Worm (Caenorhabditis elegans): ENCODE data around the gene ttx-1.

Gene ttx-1

DNA sequence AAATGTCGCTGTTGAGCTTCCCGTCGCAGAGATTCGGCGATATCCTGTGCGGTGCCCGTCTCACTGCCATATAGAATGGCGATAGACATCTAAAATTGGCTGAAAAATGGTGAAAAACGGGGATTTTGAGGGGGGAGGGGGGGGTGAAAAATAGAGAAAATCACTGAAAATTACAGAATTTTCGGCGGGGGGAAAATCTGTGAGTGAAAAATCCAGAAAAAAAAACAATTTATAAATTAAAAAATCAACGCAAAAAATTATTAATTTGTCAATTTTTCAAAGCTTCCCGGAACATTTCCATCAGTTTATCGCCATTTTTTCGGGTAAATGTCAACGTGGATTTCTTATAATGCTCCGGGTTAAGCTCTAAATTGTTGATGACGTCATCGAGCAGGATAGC, 23.7 kb upstream of the ttx-1 start, which contains the start of gene fre-1:
Gene fre-1, minus strand, starts transcription at position 101 of the 400 bp plus-strand sequence.
- TF ChIP-seq eor-1 (tag; optimal IDR thresholded peaks at IDR 0.05) (no peak), nhr-23 (tag; optimal IDR thresholded peaks at IDR 0.05) (no peak)

DNA sequence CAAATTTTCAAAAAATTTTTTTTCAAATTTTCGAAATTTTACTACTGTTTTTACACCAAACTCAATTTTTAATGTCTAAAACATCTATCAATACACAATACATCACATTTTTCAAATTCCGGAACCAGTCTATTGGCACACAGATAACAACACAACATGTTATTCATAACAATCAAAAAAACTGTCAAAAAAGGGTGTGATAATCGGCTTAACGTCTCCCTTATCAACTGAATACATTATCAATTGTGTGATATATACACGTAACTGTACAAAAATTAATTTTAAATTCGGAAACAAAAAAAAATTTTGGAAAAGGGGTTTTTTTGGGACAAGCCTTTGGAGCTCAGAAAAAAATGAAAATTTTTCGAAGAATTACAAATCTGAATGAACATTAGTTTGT, 10.4 kb upstream of the ttx-1 start:
- TF ChIP-seq pqm-1 (tag; optimal IDR thresholded peaks at IDR 0.05) (peak; percentile 60), elt-2 (tag; optimal IDR thresholded peaks at IDR 0.05) (peak; percentile 82), aly-2 (tag; optimal IDR thresholded peaks at IDR 0.05) (no peak), pha-4 (tag; optimal IDR thresholded peaks at IDR 0.05) (peak; percentile 8), lin-15B (tag; optimal IDR thresholded peaks at IDR 0.05) (no peak)

DNA sequence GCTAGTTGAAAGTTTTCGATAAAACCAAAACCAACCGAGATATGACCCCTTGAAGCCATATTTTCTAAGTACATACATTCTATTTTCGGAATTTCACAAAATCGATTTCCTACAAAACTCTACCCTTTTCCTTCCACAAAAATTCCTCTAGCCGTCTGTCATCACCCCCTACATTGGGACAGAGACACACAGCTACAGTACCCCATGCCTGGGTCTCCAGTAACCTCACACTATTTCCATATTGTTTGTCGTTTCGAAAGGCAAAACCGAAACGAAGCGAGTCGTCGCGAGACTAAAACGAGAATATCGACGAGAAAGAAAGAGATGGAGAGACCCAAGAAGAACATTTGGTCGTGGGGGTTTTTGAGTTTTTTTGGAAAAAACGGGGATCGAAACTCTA, 4.4 kb upstream of the ttx-1 start:
- TF ChIP-seq nfya-1 (tag; optimal IDR thresholded peaks at IDR 0.05; ENCODE audit: insufficient read depth) (peak; percentile 28), pha-4 (tag; optimal IDR thresholded peaks at IDR 0.05) (peak; percentile 70), unc-39 (tag; optimal IDR thresholded peaks at IDR 0.05) (no peak)

DNA sequence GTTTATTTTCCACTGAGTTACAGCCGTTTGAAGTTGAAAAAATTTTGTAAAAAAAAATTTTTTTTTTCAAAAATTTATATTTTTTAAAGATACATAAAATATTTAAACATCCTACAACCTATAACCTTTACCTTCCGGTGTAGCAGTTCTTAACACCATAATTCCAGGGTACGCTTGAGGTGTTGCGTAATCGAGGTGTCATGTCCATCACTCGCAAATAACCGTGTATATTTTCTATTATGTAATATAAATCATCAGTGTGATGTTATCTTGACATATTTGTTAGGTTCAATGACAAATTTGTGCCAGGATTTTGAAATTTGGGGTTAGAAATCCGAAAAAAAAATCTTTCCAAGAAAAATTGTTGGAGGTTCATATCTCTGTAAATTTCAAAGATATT, 3.1 kb upstream of the ttx-1 start:
- no peak for TF ChIP-seq R02D3.7 (tag; optimal IDR thresholded peaks at IDR 0.05)
- TF ChIP-seq ZK546.5 (tag; optimal IDR thresholded peaks at IDR 0.05) = no peak
- TF ChIP-seq nhr-11 (tag; optimal IDR thresholded peaks at IDR 0.05) = no peak
- no peak for TF ChIP-seq hmg-11 (tag; optimal IDR thresholded peaks at IDR 0.05)
- no peak for TF ChIP-seq egl-27 (tag; optimal IDR thresholded peaks at IDR 0.05)
- TF ChIP-seq nhr-76 (tag; optimal IDR thresholded peaks at IDR 0.05) = no peak
- no peak for TF ChIP-seq ceh-9 (tag; optimal IDR thresholded peaks at IDR 0.05)
- no peak for TF ChIP-seq unc-39 (tag; optimal IDR thresholded peaks at IDR 0.05)
- TF ChIP-seq jun-1 (tag; optimal IDR thresholded peaks at IDR 0.05) = no peak
- no peak for TF ChIP-seq daf-12 (tag; optimal IDR thresholded peaks at IDR 0.05)
- TF ChIP-seq nhr-77 (tag; optimal IDR thresholded peaks at IDR 0.05) = no peak
- no peak for TF ChIP-seq skn-1 (tag; optimal IDR thresholded peaks at IDR 0.05)
- no peak for TF ChIP-seq lin-15B (tag; optimal IDR thresholded peaks at IDR 0.05)
- TF ChIP-seq nhr-12 (tag; optimal IDR thresholded peaks at IDR 0.05) = no peak

DNA sequence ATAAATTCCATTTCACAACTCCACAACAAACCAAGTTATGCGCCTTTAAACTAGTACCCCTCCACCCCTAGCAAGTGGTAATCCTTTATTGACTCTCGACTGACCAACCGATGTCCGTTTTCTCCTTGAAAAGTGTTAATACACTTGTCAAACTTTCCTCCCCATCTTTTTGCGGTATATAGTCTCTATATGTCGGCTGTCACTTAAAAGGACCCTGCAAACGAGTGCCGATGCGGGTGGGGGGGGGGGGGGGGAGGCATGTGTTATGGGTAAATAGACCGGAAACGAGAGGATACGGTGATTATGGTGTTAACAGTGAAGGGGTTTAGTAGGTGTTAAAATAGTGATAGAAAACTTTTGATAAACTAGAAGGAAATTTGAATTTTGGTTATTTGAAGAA, 1.1 kb upstream of the ttx-1 start:
- TF ChIP-seq R02D3.7 (tag; optimal IDR thresholded peaks at IDR 0.05) (no peak), fos-1 (tag; optimal IDR thresholded peaks at IDR 0.05) (no peak), ceh-82 (tag; optimal IDR thresholded peaks at IDR 0.05) (no peak), nhr-11 (tag; optimal IDR thresholded peaks at IDR 0.05) (no peak), mdl-1 (tag; optimal IDR thresholded peaks at IDR 0.05) (no peak), ztf-4 (tag; optimal IDR thresholded peaks at IDR 0.05) (no peak), elt-1 (tag; optimal IDR thresholded peaks at IDR 0.05) (no peak), nhr-76 (tag; optimal IDR thresholded peaks at IDR 0.05) (no peak)

DNA sequence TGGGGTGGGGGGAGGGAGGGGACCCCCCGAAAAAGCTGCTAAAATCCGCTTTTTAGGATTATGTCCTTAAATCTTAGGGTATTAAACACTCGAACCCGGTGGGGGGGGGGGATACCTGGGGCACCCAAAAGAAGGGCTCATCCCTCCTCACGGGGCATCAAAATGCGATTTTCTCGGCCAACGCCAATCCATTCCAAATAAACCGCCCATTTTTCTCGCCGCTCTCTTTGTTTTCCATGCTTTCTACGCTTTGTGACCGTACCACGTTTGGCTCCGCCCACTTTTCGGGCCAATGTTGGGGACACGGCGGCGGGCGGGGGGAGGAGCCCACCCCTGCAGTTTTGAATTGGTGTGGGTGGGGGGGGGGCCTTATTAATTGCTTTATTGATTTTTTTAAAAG, 2.5 kb downstream of the ttx-1 start:
- TF ChIP-seq ztf-4 (tag; optimal IDR thresholded peaks at IDR 0.05) (no peak), nfya-1 (tag; optimal IDR thresholded peaks at IDR 0.05; ENCODE audit: insufficient read depth) (peak; percentile 84), eor-1 (tag; optimal IDR thresholded peaks at IDR 0.05) (no peak), jun-1 (tag; optimal IDR thresholded peaks at IDR 0.05) (no peak)

DNA sequence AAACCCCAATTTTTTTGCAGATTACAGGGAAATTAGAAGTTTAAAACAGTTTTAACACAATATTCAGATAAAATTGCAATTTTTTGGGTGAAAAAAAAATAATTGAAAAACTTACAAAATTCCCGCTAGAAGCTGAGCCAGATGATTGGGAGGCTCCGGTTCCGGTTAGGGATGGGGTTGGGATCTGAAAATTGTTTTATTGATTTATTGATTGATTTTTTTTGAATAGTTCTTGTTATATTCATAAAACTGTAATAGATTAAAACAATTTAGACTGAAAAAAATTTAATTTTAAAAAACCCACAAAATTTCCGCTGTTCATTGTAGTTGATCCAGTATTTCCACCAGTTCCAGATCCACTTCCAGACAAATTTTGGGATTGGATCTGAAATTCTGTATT, 4.6 kb downstream of the ttx-1 start:
- TF ChIP-seq unc-62 (GFP tag; optimal IDR thresholded peaks at IDR 0.05) (no peak), lsy-12 (tag; optimal IDR thresholded peaks at IDR 0.05) (no peak), ceh-28 (tag; optimal IDR thresholded peaks at IDR 0.05) (peak; percentile 54)

DNA sequence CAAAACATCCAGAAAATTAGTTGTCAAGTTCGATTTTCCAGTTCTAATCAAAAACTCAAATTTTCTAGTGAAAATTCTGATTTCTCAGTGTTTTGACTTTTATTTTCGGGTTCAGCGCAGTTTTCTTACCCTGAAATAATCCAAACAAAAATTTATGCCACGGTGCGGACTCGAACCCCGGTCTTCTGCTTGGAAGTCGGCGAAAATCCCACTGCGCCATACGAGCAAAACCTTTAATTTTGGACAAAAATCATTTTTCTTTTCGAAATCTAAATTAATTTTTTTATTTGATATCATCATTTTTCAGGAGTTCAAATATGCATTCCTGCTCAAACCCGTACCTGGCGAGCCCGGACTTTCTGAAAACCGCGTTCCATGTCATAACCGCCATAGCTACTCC, 14.9 kb downstream of the ttx-1 start, which contains the start of gene srh-233:
Gene srh-233, plus strand, starts transcription at position 301 of the 400 bp plus-strand sequence.
- no peak for TF ChIP-seq unc-62 (GFP tag; optimal IDR thresholded peaks at IDR 0.05)
- TF ChIP-seq nhr-43 (tag; optimal IDR thresholded peaks at IDR 0.05; ENCODE audit: poor library complexity, severe bottlenecking) = no peak
- no peak for TF ChIP-seq eor-1 (tag; optimal IDR thresholded peaks at IDR 0.05)
- no peak for TF ChIP-seq nhr-67 (tag; optimal IDR thresholded peaks at IDR 0.05)
- TF ChIP-seq elt-2 (tag; optimal IDR thresholded peaks at IDR 0.05) = no peak
- TF ChIP-seq snpc-4 (tag; optimal IDR thresholded peaks at IDR 0.05) = no peak
- TF ChIP-seq nhr-11 (tag; optimal IDR thresholded peaks at IDR 0.05) = no peak
- no peak for TF ChIP-seq ceh-16 (tag; optimal IDR thresholded peaks at IDR 0.05)
- no peak for TF ChIP-seq mml-1 (tag; optimal IDR thresholded peaks at IDR 0.05)
- TF ChIP-seq unc-39 (tag; optimal IDR thresholded peaks at IDR 0.05) = no peak
- no peak for TF ChIP-seq pqm-1 (tag; optimal IDR thresholded peaks at IDR 0.05)
- TF ChIP-seq lin-39 (tag; optimal IDR thresholded peaks at IDR 0.05) = no peak
- TF ChIP-seq nfya-1 (tag; optimal IDR thresholded peaks at IDR 0.05; ENCODE audit: insufficient read depth) = no peak
- no peak for TF ChIP-seq lsy-12 (tag; optimal IDR thresholded peaks at IDR 0.05)
- TF ChIP-seq skn-1 (tag; optimal IDR thresholded peaks at IDR 0.05) = no peak
- TF ChIP-seq aly-2 (tag; optimal IDR thresholded peaks at IDR 0.05) = no peak
- TF ChIP-seq elt-1 (tag; optimal IDR thresholded peaks at IDR 0.05) = no peak

Data from whole organism, L3 larva.